Fruit fly (Drosophila melanogaster): Measurements from ENCODE around the gene cocoon.

DNA sequence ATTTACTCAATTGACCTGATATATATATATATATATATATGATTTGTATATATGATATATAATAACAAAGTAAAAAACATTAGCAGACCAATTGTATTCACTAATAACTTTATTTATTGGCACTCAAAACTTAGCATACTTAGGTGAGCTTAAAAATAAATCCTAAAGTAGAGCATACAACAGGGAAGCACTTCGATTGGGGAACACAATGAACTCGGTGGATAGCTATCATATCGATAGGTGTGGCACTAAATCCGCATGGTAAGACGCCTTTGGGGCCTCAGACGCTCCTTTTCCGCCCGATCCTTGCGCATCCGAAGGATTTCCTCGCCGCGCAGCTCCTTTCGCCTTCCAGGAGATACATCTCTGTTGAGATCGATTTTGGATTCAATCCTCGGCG, 42.5 kb upstream of the cocoon start:
- no peak for TF ChIP-seq CG8478 (optimal IDR thresholded peaks at IDR 0.05)
- no peak for TF ChIP-seq CTCF (optimal IDR thresholded peaks at IDR 0.05)
